Fruit fly (Drosophila melanogaster): ENCODE results near the gene Gk2.

Gene Gk2

DNA sequence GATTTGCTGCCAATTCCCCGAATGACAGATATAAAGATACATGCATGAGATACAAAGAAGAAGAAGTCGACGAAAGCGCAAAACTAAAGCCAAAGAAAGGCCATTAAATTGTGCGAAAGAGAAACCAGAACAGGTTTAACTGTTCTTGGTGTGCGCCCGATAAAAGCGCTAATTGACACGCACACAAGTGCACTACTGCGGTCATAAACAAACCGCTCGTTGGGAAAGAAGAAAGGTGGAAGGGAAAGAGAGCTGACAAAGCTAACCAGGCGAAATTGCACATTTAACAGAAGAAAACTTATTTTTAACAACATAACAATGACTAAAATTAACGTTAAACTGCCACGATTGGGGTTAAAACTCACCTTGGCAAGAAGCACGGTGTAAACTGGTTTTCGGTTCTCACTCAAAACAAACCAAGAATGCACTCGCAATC lies 8.0 kb upstream of the Gk2 start:
- TF ChIP-seq noc (tag; optimal IDR thresholded peaks at IDR 0.05) = no peak

DNA sequence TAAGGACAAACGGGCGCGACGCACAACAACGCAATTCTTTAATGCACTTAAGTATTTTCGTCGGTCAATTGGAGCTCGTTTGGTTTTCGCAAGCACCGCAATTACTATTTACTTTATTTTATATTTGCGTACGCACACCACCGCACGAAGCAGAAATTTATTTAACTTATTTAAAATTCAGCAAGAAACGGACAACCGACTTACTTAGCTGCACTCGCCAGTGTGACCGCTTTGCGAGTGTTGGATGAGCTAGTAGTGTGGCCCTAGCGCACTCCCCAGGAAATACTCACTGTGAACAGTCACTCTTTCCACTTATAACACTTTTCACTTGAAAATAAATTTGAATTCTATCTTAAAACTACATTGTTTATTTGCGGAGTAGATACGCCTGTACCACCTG lies 7.3 kb upstream of the Gk2 start, which contains the start of gene drpr:
drpr (minus strand) TSS at position 235 of the 400 bp plus-strand sequence.
- peak; percentile 5 for TF ChIP-seq noc (tag; optimal IDR thresholded peaks at IDR 0.05)

DNA sequence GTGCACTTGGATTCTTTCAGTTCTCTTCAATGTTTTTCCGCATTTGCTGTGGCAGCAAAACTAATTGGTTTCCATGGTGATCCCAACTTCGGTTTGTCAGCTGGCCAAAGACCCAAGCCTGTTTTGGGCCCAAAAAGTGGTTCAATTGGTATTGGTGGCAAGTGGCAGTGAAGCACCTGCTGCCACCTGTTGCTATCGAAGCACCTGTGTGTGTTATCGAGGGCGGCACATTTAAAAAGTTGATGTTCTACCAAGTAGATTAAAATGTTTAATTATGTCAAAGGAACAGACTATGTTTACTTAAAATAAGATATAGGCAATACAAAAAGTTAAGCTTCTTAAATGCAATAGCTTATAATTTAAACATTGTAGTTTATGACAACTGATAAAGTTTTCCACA lies 2.6 kb upstream of the Gk2 start, which contains the start of gene Oseg4:
Oseg4 (minus strand) TSS at position 165 of the 400 bp plus-strand sequence.
- TF ChIP-seq noc (tag; optimal IDR thresholded peaks at IDR 0.05) = no peak

DNA sequence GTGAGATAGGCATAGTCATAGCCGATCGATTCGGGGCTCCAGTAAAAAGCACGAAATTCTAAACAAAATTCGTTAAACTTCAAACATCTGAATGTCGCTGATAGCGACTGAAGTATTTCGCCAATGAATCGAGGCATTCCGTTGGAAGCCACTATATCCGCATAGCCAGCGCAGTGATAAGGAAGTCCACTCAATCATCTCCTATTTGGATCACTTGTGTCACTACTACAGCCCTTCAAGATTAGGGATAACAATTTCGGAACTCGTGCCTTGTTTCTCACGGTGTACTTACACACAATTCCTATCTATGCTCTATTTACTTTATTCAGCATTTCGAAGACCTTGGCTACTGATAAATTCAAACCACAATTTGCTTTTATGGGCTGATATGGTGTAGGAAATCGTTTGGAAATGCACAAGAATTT lies 297 bp upstream of the Gk2 start, which contains the start of gene PIG-Wb:
PIG-Wb (minus strand) TSS at position 209 of the 425 bp plus-strand sequence.
- peak; percentile 50 for TF ChIP-seq noc (tag; optimal IDR thresholded peaks at IDR 0.05)

DNA sequence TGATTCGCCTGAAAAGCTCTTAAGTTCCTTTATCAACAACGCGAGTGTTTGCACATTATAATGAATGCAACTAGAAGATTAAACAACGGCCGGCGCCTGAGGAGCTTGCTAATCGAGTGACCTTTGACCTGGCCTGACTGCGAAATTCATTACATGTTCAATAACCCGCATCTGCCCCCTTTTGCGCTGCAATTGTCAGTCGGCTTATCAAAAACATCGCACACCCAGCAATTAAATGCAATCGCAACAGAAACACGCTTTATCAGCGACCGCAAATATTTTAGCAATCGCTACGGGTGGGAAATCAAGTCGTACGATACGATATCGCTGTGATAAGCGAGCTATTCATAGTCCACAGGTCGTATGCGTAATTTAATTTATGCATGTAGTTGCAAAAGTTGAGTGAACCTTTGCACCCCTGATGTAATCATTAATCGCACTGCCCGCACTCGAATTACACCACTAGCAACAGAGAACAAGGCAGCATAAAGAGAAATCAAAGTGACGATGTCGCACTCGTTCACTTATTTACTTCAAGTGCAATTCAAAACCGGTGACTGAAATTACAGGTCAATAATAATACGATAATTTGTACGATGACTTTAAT lies 1.4 kb downstream of the Gk2 start:
- no peak for TF ChIP-seq noc (tag; optimal IDR thresholded peaks at IDR 0.05)

DNA sequence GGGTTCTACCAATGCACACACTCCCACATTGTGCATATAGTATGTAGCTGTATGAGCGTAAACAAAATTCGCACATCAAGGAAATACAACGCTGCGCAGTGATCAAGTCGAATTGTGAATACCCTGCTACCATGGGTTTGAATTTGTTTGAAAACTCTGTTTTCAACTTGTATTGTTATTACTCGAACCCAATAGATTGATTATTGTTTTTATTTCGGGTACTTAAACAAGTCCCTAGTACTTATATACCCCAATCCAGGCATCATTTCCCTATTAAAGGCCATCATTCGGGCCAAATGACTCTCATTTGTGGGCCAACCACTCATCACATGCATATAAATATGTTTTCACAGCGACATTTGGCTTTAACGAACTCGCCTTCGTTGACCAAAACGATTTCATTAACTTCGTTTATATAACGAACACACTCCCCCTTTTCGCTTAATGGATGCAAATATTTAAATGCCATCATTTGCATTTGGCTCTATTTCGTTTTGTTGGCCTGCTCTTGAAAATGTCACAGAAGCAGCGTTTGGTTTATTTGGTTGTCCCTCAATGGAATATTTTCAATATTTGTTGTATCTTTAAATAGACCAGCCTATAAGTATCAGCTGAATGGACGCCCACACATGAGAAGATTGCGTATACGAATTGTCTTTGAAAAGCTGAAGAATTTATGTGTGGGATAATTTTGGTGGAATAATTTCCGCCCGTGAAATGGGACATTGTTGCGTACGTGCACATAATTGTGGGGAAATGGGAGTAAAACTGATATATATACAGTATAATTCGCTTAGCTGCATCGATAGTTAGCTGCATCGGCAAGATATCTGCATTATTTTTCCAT lies 2.1 kb downstream of the Gk2 start:
- TF ChIP-seq noc (tag; optimal IDR thresholded peaks at IDR 0.05) = no peak

DNA sequence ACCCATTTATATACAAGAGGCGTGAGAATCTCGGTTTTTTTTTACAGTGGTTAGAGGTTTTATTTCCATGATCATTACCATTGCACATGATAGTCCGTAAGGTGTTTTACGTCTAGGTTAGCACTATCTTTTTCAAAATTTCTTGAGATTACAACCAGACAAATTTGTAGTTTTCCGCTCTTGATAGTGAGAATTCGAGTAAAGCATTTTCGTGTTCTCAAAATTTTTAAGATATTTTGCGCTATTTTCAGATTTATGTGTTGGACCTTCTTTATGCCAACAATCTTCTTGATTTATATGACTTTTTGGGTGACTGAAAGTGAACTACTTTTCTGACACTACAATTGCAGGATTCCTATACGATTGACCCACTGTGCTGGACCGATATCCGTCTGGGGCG lies 2.9 kb downstream of the Gk2 start:
- TF ChIP-seq noc (tag; optimal IDR thresholded peaks at IDR 0.05) = no peak

DNA sequence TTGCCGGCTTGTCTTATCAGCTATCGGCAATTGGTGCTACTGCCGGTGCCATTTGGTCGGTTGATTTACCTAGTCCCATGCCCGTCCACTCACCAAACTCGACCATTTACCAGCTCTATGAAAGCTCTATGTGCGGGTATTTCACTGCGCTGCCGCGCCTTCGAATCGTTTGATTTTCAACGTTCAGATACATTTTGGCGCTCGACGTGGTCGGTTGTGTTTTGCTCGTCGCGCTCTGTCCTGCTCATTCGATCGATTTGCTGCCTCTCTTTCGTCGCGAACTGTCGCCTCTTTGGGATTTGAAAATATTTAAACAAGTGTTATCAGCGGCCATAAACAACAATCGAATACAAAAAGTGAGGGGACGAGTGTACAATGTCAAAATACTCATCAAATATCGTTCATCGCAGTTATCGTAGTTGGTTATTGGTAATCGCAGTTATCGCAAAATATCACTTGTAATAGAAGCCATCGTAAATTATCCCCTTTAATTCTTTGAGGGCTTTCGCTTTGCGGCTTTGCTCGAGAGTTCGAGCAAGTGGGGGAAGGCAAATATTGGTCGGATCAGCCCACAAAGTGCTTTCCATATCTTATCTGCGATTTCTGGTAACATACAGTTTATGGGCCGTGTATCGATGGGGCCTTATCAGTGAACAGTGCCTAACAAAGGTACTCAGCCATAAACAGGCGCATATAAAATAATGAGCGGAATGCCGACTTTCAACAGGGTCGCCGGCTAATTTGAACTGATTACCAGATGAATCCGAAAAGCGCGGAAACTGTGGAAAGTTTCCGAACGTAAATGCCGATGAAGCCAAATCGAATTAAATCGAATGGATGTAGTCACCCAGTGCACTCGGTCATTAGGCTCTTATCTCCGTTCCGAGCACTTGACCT lies 3.7 kb downstream of the Gk2 start:
- peak; percentile 73 for TF ChIP-seq noc (tag; optimal IDR thresholded peaks at IDR 0.05)

DNA sequence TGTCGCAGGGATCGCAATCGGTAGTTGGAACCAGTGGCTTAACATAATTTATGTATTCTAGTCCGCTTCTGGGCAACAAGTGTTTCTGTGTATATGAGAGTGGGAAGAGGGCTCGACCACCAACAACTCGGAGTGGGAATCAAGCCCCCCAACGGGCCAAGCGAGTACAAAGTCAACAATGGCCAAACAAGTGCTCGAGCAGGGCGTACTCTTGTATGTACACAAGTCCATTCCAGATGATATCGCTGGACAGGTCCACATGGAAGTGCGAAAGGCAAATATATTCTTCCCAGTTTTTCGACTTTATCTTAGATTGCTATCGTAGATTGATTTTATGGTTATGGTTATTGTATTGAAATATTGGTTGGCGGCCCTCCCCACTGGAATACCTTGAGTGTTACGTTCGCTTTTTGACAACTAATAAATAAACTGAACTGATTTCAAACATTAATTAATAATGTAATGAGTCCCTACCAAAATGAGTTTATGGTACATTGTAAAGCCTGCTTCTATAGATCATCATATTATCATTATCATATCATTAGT lies 4.4 kb downstream of the Gk2 start:
- no peak for TF ChIP-seq noc (tag; optimal IDR thresholded peaks at IDR 0.05)

DNA sequence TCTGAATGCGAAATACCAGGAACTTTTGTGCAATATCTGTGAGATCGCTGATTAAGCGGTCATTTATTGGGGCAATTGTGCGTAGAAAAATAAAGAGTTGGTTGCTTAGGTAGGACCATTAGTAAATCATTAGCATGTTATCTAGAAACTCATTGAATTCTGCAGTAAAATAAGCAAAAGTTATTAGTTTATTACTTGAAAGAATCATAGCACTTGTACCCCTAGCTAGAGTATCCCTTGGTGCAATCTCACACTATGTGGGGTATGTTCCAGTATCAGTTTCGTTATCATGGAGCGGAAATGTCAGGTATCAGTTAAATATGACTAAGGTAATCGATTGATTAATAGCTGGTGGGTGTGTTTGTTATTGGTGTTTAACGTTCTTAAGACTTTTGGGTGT lies 7.2 kb downstream of the Gk2 start:
- TF ChIP-seq noc (tag; optimal IDR thresholded peaks at IDR 0.05) = peak; percentile 74

DNA sequence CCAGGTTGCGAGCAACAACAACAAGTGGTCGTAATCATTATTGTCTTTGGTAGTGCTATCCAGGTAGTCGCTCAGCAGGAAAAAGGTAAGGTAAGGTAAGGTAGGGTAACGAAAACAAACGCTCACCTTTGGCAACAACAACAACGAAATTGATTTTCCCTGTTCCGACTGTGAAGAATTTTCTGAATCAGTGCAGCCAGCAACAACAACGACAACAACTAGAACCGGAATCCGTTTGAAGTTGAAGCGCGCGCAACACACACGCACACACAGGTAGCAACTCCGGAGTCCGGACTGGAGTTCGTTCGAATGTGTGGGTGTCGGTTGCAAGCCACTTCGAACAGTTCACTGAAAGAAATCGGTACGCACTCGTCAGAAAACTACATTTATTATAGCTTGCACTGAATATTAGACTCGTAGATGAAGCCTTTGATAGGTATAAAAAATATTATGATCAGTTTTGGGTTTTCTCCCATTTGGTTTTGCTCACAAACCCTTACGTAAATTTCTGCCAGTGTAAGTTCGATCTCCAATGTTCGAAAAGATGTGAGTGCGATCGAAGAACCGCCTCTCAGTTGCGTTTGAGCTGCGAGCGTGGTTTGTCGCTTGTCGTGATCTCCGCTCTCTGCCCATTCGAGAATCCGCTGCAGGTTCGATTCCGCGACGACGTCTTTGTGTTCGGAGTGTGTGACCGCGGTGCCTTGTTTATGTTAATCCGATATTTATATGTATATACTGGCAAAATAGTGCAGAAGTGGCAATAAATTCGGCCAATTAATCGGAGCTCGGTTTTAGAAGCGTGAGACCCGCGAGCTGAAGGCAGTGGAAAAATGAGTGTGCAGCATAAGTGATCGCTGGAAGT lies 8.4 kb downstream of the Gk2 start, which contains the start of gene CG13921:
CG13921 (plus strand) TSS at position 570 of the 862 bp plus-strand sequence.
- peak; percentile 95 for TF ChIP-seq noc (tag; optimal IDR thresholded peaks at IDR 0.05)

DNA sequence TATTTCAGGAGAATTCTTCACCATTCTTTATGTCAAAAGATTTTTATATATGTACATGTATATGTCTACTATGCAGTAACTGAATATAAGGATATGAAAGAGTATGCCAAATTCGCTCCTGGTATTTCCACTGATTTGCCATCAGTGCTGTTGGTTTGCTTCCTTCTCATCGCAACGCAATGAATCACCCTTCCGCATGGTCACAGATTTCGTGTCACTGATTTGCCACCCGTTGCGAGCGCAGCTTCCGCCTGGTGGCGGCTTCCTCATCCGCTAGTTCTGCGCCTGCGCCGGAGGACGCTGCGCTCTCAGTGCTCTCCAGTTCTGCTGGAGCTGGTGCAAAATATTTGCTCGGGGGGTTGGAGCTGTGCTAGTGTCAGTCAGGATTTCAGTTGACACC lies 10.0 kb downstream of the Gk2 start:
- TF ChIP-seq noc (tag; optimal IDR thresholded peaks at IDR 0.05) = no peak

DNA sequence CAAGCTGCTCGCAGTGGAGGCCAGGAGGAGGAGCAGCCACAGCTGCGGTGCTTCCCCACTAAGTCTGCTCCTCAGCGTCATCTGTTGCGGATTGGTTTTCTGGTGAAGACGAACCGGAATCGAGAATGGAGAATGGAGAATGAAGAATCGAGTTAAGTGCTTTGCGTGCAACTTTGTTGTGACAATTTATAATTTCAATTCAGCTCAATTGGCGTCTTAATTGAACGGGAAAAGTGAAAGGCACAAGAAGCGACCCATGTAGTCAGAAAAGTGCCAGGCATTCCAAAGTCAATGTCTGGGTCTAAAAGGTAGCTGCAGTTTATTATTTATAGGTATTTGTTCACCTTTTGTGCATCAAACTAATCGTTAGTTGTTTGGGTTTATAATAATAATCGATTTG lies 16.1 kb downstream of the Gk2 start:
- TF ChIP-seq noc (tag; optimal IDR thresholded peaks at IDR 0.05) = no peak

DNA sequence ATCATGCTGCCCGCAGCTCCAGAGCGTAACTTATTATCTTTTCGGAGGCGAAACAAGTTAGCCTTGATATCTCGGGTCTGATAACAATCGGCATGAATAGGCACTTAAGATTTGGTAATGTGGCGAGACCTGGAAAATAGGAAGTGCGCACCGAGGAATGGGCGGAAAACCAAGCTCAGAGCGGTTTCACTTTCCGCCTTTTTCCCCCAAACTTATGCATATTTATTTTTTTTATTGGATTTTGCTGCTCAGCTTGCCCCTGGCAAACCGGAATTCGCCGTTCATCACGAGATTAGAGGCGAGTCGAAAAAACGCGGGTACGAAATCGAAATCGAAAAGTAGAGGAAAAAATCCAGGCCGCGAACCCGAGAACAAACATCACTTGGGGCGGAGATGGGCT lies 16.7 kb downstream of the Gk2 start:
- TF ChIP-seq noc (tag; optimal IDR thresholded peaks at IDR 0.05) = no peak
